Worm (Caenorhabditis elegans) whole organism, L4/young adult: Measurements from ENCODE around the gene nfki-1.

Experiments
- W03F9.2 ChIP-seq: fragments of 150-350 bp; optimal IDR thresholded peaks from 2 replicates; lab custom pipeline; 2014; ENCODE audit warnings: missing biosample characterization, missing genetic modification characterization
- dao-5 ChIP-seq: sonication (generic microtip); optimal IDR thresholded peaks from 2 replicates; lab custom pipeline; 2016; ENCODE audit warnings: missing genotype, missing genetic modification characterization, moderate library complexity, missing compliant biosample characterization
- him-1 ChIP-seq: sonication (generic microtip); optimal IDR thresholded peaks from 2 replicates; lab custom pipeline; 2016; ENCODE audit warnings: missing genotype, missing genetic modification reagents, missing genetic modification characterization, missing compliant biosample characterization

- no peak for TF ChIP-seq W03F9.2 (tag; lab: Kevin White, UChicago)
- no peak for TF ChIP-seq him-1 (tag; lab: Kevin White, UChicago)
- no peak for TF ChIP-seq dao-5
These were observed 29.3 kb upstream of the nfki-1 start, which contains the start of gene Y15E3A.3 for ce11 chrX:15325709-15326108.
